Fruit fly (Drosophila melanogaster) whole organism, embryonic: ENCODE measurements around the gene ct.

Source experiments
- Bdp1 ChIP-seq: fragments of 200-800 bp; sonication (Bioruptor generic); optimal IDR thresholded peaks from 3 replicates; lab custom pipeline; 2016; ENCODE audit warnings: missing biosample characterization, missing genetic modification characterization
- CG10267 ChIP-seq: fragments of 200-800 bp; sonication (Bioruptor generic); optimal IDR thresholded peaks from 2 replicates; lab custom pipeline; 2018; ENCODE audit warnings: missing biosample characterization, mild to moderate bottlenecking, missing genetic modification characterization, moderate library complexity
- CG10979 ChIP-seq: fragments of 200-800 bp; sonication (Bioruptor generic); optimal IDR thresholded peaks from 2 replicates; lab custom pipeline; 2018; ENCODE audit warnings: missing biosample characterization, mild to moderate bottlenecking, missing genetic modification characterization, moderate library complexity
- CG11085 ChIP-seq: fragments of 200-800 bp; sonication (Bioruptor generic); IDR thresholded peaks from 2 replicates; pipeline ENCODE4 v1.3.6; 2022; ENCODE audit warnings: missing biosample characterization, missing genetic modification characterization
- CG13296 ChIP-seq: fragments of 200-800 bp; sonication (Bioruptor generic); optimal IDR thresholded peaks from 3 replicates; lab custom pipeline; 2018; ENCODE audit warnings: missing biosample characterization, mild to moderate bottlenecking, missing genetic modification characterization
- CG13894 ChIP-seq: fragments of 200-800 bp; sonication (Bioruptor generic); optimal IDR thresholded peaks from 3 replicates; lab custom pipeline; 2018; ENCODE audit warnings: missing biosample characterization, mild to moderate bottlenecking, missing genetic modification characterization, moderate library complexity
- CG17361 ChIP-seq: fragments of 200-800 bp; sonication (Bioruptor generic); IDR thresholded peaks from 3 replicates; pipeline ENCODE4 v1.3.6; 2022; ENCODE audit warnings: missing biosample characterization, missing genetic modification characterization
- CG3726 ChIP-seq: fragments of 200-800 bp; sonication (Bioruptor generic); IDR thresholded peaks from 3 replicates; pipeline ENCODE4, ENCODE4 v1.3.6; 2022; ENCODE audit warnings: missing biosample characterization, missing genetic modification characterization
- CG6654 ChIP-seq: fragments of 200-800 bp; sonication (Bioruptor generic); optimal IDR thresholded peaks from 2 replicates; lab custom pipeline; 2017; ENCODE audit warnings: missing biosample characterization, mild to moderate bottlenecking, missing genetic modification characterization
- CG6791 ChIP-seq: fragments of 200-800 bp; sonication (Bioruptor generic); IDR thresholded peaks from 3 replicates; pipeline ENCODE4 v1.3.6; 2022; ENCODE audit warnings: missing biosample characterization, missing genetic modification characterization; ENCODE audit not compliant: partially characterized antibody
- CG7357 ChIP-seq: fragments of 200-800 bp; sonication (Bioruptor generic); IDR thresholded peaks from 3 replicates; pipeline ENCODE4 v1.3.6; 2022; ENCODE audit warnings: missing biosample characterization, missing genetic modification characterization
- CG7963 ChIP-seq: fragments of 200-800 bp; sonication (Bioruptor generic); IDR thresholded peaks from 3 replicates; pipeline ENCODE4 v1.3.6; 2022; ENCODE audit warnings: missing biosample characterization, missing genetic modification characterization; ENCODE audit not compliant: partially characterized antibody
- CG7987 ChIP-seq: fragments of 200-800 bp; sonication (Bioruptor generic); optimal IDR thresholded peaks from 2 replicates; lab custom pipeline; 2018; ENCODE audit warnings: missing biosample characterization, mild to moderate bottlenecking, missing genetic modification characterization, moderate library complexity
- CG9609 ChIP-seq: fragments of 200-800 bp; sonication (Bioruptor generic); optimal IDR thresholded peaks from 3 replicates; lab custom pipeline; 2016; ENCODE audit warnings: missing biosample characterization, missing genetic modification characterization
- D ChIP-seq, 2 experiments: fragments of 200-800 bp in 1 of 2; fragments of >200 bp in 1 of 2; sonication (Bioruptor generic) in 1 of 2; optimal IDR thresholded peaks; 2 replicates in 1 of 2; 3 replicates in 1 of 2; lab custom pipeline; 2017; ENCODE audit warnings: mild to moderate bottlenecking in 1 of 2, missing biosample characterization in 1 of 2, missing genetic modification characterization in 1 of 2, missing genetic modification reagents in 1 of 2
- D19B ChIP-seq: fragments of 200-800 bp; sonication (Bioruptor generic); optimal IDR thresholded peaks from 2 replicates; lab custom pipeline; 2017; ENCODE audit warnings: missing biosample characterization, mild to moderate bottlenecking, missing genetic modification characterization
- GATAe ChIP-seq: fragments of 200-800 bp; sonication (Bioruptor generic); conservative IDR thresholded peaks from 2 replicates; pipeline ENCODE4 v1.3.6; 2022; ENCODE audit warnings: missing biosample characterization, missing genetic modification characterization
- Hey ChIP-seq: fragments of 200-800 bp; sonication (Bioruptor generic); optimal IDR thresholded peaks from 3 replicates; lab custom pipeline; 2018; ENCODE audit warnings: missing biosample characterization, mild to moderate bottlenecking, missing genetic modification characterization
- HmgD ChIP-seq: fragments of 200-800 bp; sonication (Bioruptor generic); optimal IDR thresholded peaks from 3 replicates; lab custom pipeline; 2016; ENCODE audit warnings: missing biosample characterization, missing genetic modification characterization
- Hr39 ChIP-seq: fragments of >200 bp; optimal IDR thresholded peaks from 2 replicates; lab custom pipeline; 2017
- Mrtf ChIP-seq: fragments of 200-800 bp; sonication (Bioruptor generic); IDR thresholded peaks from 3 replicates; pipeline ENCODE4 v1.3.6; 2022; ENCODE audit warnings: missing biosample characterization, missing genetic modification characterization
- Nf-YA ChIP-seq: fragments of 200-800 bp; sonication (Bioruptor generic); IDR thresholded peaks from 2 replicates; pipeline ENCODE4 v1.3.6; 2022; ENCODE audit warnings: missing biosample characterization, missing genetic modification characterization
- Oli ChIP-seq: fragments of 200-800 bp; sonication (Bioruptor generic); optimal IDR thresholded peaks from 2 replicates; lab custom pipeline; 2018; ENCODE audit warnings: missing biosample characterization, mild to moderate bottlenecking, missing genetic modification characterization, moderate library complexity
- Ptx1 ChIP-seq: fragments of 200-800 bp; sonication (Bioruptor generic); IDR thresholded peaks from 2 replicates; pipeline ENCODE4 v1.3.6; 2022; ENCODE audit warnings: missing biosample characterization, missing genetic modification characterization
- YL-1 ChIP-seq: fragments of 200-800 bp; sonication (Bioruptor generic); optimal IDR thresholded peaks from 3 replicates; lab custom pipeline; 2017; ENCODE audit warnings: missing biosample characterization, mild to moderate bottlenecking, missing genetic modification characterization
- cas ChIP-seq: fragments of 200-800 bp; sonication (Bioruptor generic); IDR thresholded peaks from 2 replicates; pipeline ENCODE4 v1.3.6; 2022; ENCODE audit warnings: missing biosample characterization, missing genetic modification characterization
- chinmo ChIP-seq: fragments of 200-800 bp; sonication (Bioruptor generic); IDR thresholded peaks from 4 replicates; pipeline ENCODE4 v1.3.6; 2022; ENCODE audit warnings: missing biosample characterization, missing genetic modification characterization; ENCODE audit not compliant: partially characterized antibody
- croc ChIP-seq: fragments of 200-800 bp; sonication (Bioruptor generic); conservative IDR thresholded peaks from 3 replicates; pipeline ENCODE4 v1.3.6; 2022; ENCODE audit warnings: missing biosample characterization, missing genetic modification characterization
- crp ChIP-seq, 2 experiments: fragments of 200-800 bp; sonication (Bioruptor generic); optimal IDR thresholded peaks; 2 replicates in 1 of 2; 3 replicates in 1 of 2; lab custom pipeline; 2017; ENCODE audit warnings: missing biosample characterization in 2 of 2, missing genetic modification characterization in 2 of 2, mild to moderate bottlenecking in 1 of 2, moderate library complexity in 1 of 2
- dysf ChIP-seq: fragments of 200-800 bp; sonication (Bioruptor generic); IDR thresholded peaks from 3 replicates; pipeline ENCODE4 v1.3.6; 2022; ENCODE audit warnings: missing biosample characterization, missing genetic modification characterization
- en ChIP-seq: fragments of 200-800 bp; sonication (Bioruptor generic); optimal IDR thresholded peaks from 2 replicates; lab custom pipeline; 2016; ENCODE audit warnings: missing biosample characterization, missing genetic modification characterization
- gce ChIP-seq: fragments of 200-800 bp; sonication (Bioruptor generic); IDR thresholded peaks from 3 replicates; pipeline ENCODE4 v1.3.6; 2022; ENCODE audit warnings: missing biosample characterization, missing genetic modification characterization
- grn ChIP-seq: fragments of 200-800 bp; sonication (Bioruptor generic); optimal IDR thresholded peaks from 3 replicates; lab custom pipeline; 2017; ENCODE audit warnings: missing biosample characterization, missing genetic modification characterization
- h ChIP-seq: fragments of >200 bp; optimal IDR thresholded peaks from 2 replicates; lab custom pipeline; 2017
- insv ChIP-seq, 2 experiments: fragments of 200-800 bp; sonication (Bioruptor generic); optimal IDR thresholded peaks; 3 replicates each; lab custom pipeline; 2016 to 2018; ENCODE audit warnings: missing biosample characterization in 2 of 2, missing genetic modification characterization in 2 of 2
- kay ChIP-seq: fragments of 200-800 bp; sonication (Bioruptor generic); optimal IDR thresholded peaks from 2 replicates; lab custom pipeline; 2016; ENCODE audit warnings: missing biosample characterization, missing genetic modification characterization
- nerfin-1 ChIP-seq: fragments of 200-800 bp; sonication (Bioruptor generic); optimal IDR thresholded peaks from 3 replicates; lab custom pipeline; 2019; ENCODE audit warnings: missing biosample characterization, mild to moderate bottlenecking, missing genetic modification characterization, moderate library complexity
- nom ChIP-seq: fragments of 200-800 bp; sonication (Bioruptor generic); optimal IDR thresholded peaks from 2 replicates; lab custom pipeline; 2017; ENCODE audit warnings: missing biosample characterization, missing genetic modification characterization, mild to moderate bottlenecking, moderate library complexity, missing genetic modification reagents
- peb ChIP-seq: fragments of 200-800 bp; sonication (Bioruptor generic); IDR thresholded peaks from 2 replicates; pipeline ENCODE4 v1.3.6; 2022; ENCODE audit warnings: missing biosample characterization, missing genetic modification characterization
- prd ChIP-seq, 3 experiments: fragments of >200 bp in 2 of 3; fragments of 200-800 bp in 1 of 3; sonication (Bioruptor generic) in 1 of 3; optimal IDR thresholded peaks in 2 of 3; IDR thresholded peaks in 1 of 3; 2 replicates in 2 of 3; 3 replicates in 1 of 3; pipeline versions ENCODE4 v1.3.6 to Lab custom; 2017 to 2022; ENCODE audit warnings: missing biosample characterization in 1 of 3, missing genetic modification characterization in 1 of 3
- ro ChIP-seq: fragments of 200-800 bp; sonication (Bioruptor generic); IDR thresholded peaks from 2 replicates; pipeline ENCODE4 v1.3.6; 2022; ENCODE audit warnings: missing biosample characterization, missing genetic modification characterization
- sc ChIP-seq, 3 experiments: fragments of >200 bp in 2 of 3; fragments of 200-800 bp in 1 of 3; sonication (Bioruptor generic) in 1 of 3; optimal IDR thresholded peaks; 2 replicates in 2 of 3; 3 replicates in 1 of 3; lab custom pipeline; 2017; ENCODE audit warnings: mild to moderate bottlenecking in 1 of 3, missing biosample characterization in 1 of 3, missing genetic modification characterization in 1 of 3, missing genetic modification reagents in 1 of 3
- scrt ChIP-seq: fragments of 200-800 bp; sonication (Bioruptor generic); optimal IDR thresholded peaks from 2 replicates; lab custom pipeline; 2018; ENCODE audit warnings: missing biosample characterization, mild to moderate bottlenecking, missing genetic modification characterization, moderate library complexity
- sna ChIP-seq: fragments of 200-800 bp; sonication (Bioruptor generic); IDR thresholded peaks from 2 replicates; pipeline ENCODE4 v1.3.6; 2022; ENCODE audit warnings: missing biosample characterization, missing genetic modification characterization; ENCODE audit not compliant: partially characterized antibody
- usp ChIP-seq: fragments of >200 bp; optimal IDR thresholded peaks from 2 replicates; lab custom pipeline; 2017; ENCODE audit warnings: missing biosample characterization, missing genetic modification characterization
- wdn ChIP-seq: fragments of 200-800 bp; sonication (Bioruptor generic); IDR thresholded peaks from 2 replicates; pipeline ENCODE4 v1.3.6; 2022; ENCODE audit warnings: missing biosample characterization, missing genetic modification characterization
- zf30C ChIP-seq: fragments of 200-800 bp; sonication (Bioruptor generic); optimal IDR thresholded peaks from 3 replicates; lab custom pipeline; 2018; ENCODE audit warnings: missing biosample characterization, mild to moderate bottlenecking, missing genetic modification characterization

Gene ct

dm6 chrX:7698000-7698896, 90.0 kb downstream of the ct start (continued):
- peak; percentile 89 for TF ChIP-seq cas (GFP tag; lab: Robert Waterston, UW)
- peak; percentile 93 for TF ChIP-seq CG10979 (tag; lab: Kevin White, UChicago)
- no peak for TF ChIP-seq Hr39 (lab: Kevin White, UChicago)
- peak; percentile 91 for TF ChIP-seq ro (GFP tag; lab: Robert Waterston, UW)
- peak; percentile 96 for TF ChIP-seq CG13296 (GFP tag; lab: Kevin White, UChicago)
- peak; percentile 99 for TF ChIP-seq CG17361 (GFP tag; lab: Robert Waterston, UW)
- peak; percentile 97 for TF ChIP-seq dysf (GFP tag; lab: Robert Waterston, UW)
- TF ChIP-seq CG10267 (tag; lab: Kevin White, UChicago), result peak; percentile 89
- TF ChIP-seq Hey (tag; lab: Kevin White, UChicago), result peak; percentile 97
- TF ChIP-seq grn (GFP tag; lab: Kevin White, UChicago), result peak; percentile 72
- no peak for TF ChIP-seq D (optimal IDR thresholded peaks at IDR 0.05; lab: Kevin White, UChicago)
- TF ChIP-seq D (GFP tag; optimal IDR thresholded peaks at IDR 0.05; lab: Kevin White, UChicago), result peak; percentile 91
- peak; percentile 87 for TF ChIP-seq D19B (GFP tag; lab: Kevin White, UChicago)
- TF ChIP-seq crp (GFP tag; optimal IDR thresholded peaks at IDR 0.05; lab: Kevin White, UChicago), result peak in 1 of 2 experiments; percentile 65
- TF ChIP-seq kay (GFP tag; lab: Kevin White, UChicago), result peak; percentile 84
- peak; percentile 93 for TF ChIP-seq CG3726 (GFP tag; lab: Robert Waterston, UW)
- peak; percentile 81 for TF ChIP-seq CG6654 (GFP tag; lab: Kevin White, UChicago)
- peak in 1 of 2 experiments; percentile 65 for TF ChIP-seq insv (GFP tag; optimal IDR thresholded peaks at IDR 0.05; lab: Kevin White, UChicago)
- TF ChIP-seq CG13894 (tag; lab: Kevin White, UChicago), result peak; percentile 92
- no peak for TF ChIP-seq h (lab: Kevin White, UChicago)
- peak; percentile 91 for TF ChIP-seq nerfin-1 (tag; lab: Kevin White, UChicago)
- TF ChIP-seq prd (optimal IDR thresholded peaks at IDR 0.05; lab: Kevin White, UChicago), result no peak
- TF ChIP-seq prd (GFP tag; IDR thresholded peaks at IDR 0.05; lab: Robert Waterston, UW), result peak; percentile 96
- peak; percentile 98 for TF ChIP-seq Oli (tag; lab: Kevin White, UChicago)
- peak; percentile 85 for TF ChIP-seq nom (GFP tag; lab: Kevin White, UChicago)
- TF ChIP-seq Bdp1 (GFP tag; lab: Kevin White, UChicago), result peak; percentile 75
- TF ChIP-seq HmgD (GFP tag; lab: Kevin White, UChicago), result peak; percentile 20
- peak; percentile 92 for TF ChIP-seq GATAe (GFP tag; lab: Robert Waterston, UW)
- TF ChIP-seq gce (GFP tag; lab: Robert Waterston, UW), result peak; percentile 85; the same call in 2 of the 3 replicates
- TF ChIP-seq CG7963, result no peak
- 0 out of 4 replicates have a peak, but pooled peaks have one; percentile 19 for TF ChIP-seq chinmo (GFP tag; lab: Robert Waterston, UW)
- TF ChIP-seq CG11085, result peak; percentile 93
- peak; percentile 94 for TF ChIP-seq Nf-YA (GFP tag; lab: Robert Waterston, UW)
- peak; percentile 91 for TF ChIP-seq croc
- TF ChIP-seq zf30C (GFP tag; lab: Kevin White, UChicago), result peak; percentile 74
- TF ChIP-seq Mrtf, result peak; percentile 93
- TF ChIP-seq sna (GFP tag; lab: Robert Waterston, UW), result no peak
- no peak for TF ChIP-seq usp
- TF ChIP-seq scrt, result peak; percentile 93
- peak; percentile 82 for TF ChIP-seq CG9609 (GFP tag; lab: Kevin White, UChicago)
- TF ChIP-seq sc (optimal IDR thresholded peaks at IDR 0.05; lab: Kevin White, UChicago), result no peak
- TF ChIP-seq sc (GFP tag; optimal IDR thresholded peaks at IDR 0.05; lab: Kevin White, UChicago), result peak; percentile 89
- TF ChIP-seq CG7357 (GFP tag; lab: Robert Waterston, UW), result peak; percentile 82
- peak; percentile 78 for TF ChIP-seq en (GFP tag; lab: Kevin White, UChicago)
- TF ChIP-seq peb (GFP tag; lab: Robert Waterston, UW), result peak; percentile 91
- TF ChIP-seq wdn (GFP tag; lab: Robert Waterston, UW), result peak; percentile 90
- TF ChIP-seq YL-1 (GFP tag; lab: Kevin White, UChicago), result peak; percentile 84
- TF ChIP-seq CG7987 (GFP tag; lab: Kevin White, UChicago), result peak; percentile 78
- peak; percentile 97 for TF ChIP-seq Ptx1 (GFP tag; lab: Robert Waterston, UW)
- TF ChIP-seq CG6791 (GFP tag; lab: Robert Waterston, UW), result no peak
